Fruit fly (Drosophila melanogaster) whole organism, embryonic: ENCODE results near the gene RfC3.
A peak's percentile ranks its signal among the peaks of the same experiment; 100 is the strongest.

Source experiments
- ATbp ChIP-seq: fragments of 200-800 bp; sonication (Bioruptor generic); optimal IDR thresholded peaks from 2 replicates; lab custom pipeline; 2017; ENCODE audit warnings: missing biosample characterization, mild to moderate bottlenecking, missing genetic modification characterization, missing genetic modification reagents
- Ada2b ChIP-seq: fragments of 200-800 bp; sonication (Bioruptor generic); IDR thresholded peaks from 2 replicates; pipeline ENCODE4 v1.3.6; 2022; ENCODE audit warnings: missing biosample characterization, missing genetic modification characterization
- CG11696 ChIP-seq: fragments of 200-800 bp; sonication (Bioruptor generic); IDR thresholded peaks from 2 replicates; pipeline ENCODE4 v1.3.6; 2022; ENCODE audit warnings: missing biosample characterization, missing genetic modification characterization
- CG12071 ChIP-seq: fragments of 200-800 bp; sonication (Bioruptor generic); optimal IDR thresholded peaks from 3 replicates; lab custom pipeline; 2018; ENCODE audit warnings: missing biosample characterization, mild to moderate bottlenecking, missing genetic modification characterization
- CG12391 ChIP-seq: fragments of 200-800 bp; sonication (Bioruptor generic); optimal IDR thresholded peaks from 3 replicates; lab custom pipeline; 2018; ENCODE audit warnings: missing biosample characterization, mild to moderate bottlenecking, missing genetic modification characterization, moderate library complexity
- CG12659 ChIP-seq: fragments of 200-800 bp; sonication (Bioruptor generic); optimal IDR thresholded peaks from 3 replicates; lab custom pipeline; 2017; ENCODE audit warnings: mild to moderate bottlenecking, missing biosample characterization, missing genetic modification reagents, missing genetic modification characterization
- CG13123 ChIP-seq: fragments of 200-800 bp; sonication (Bioruptor generic); optimal IDR thresholded peaks from 2 replicates; lab custom pipeline; 2016; ENCODE audit warnings: missing biosample characterization, missing genetic modification characterization
- CG14710 ChIP-seq: fragments of 200-800 bp; sonication (Bioruptor generic); optimal IDR thresholded peaks from 3 replicates; lab custom pipeline; 2019; ENCODE audit warnings: missing biosample characterization, mild to moderate bottlenecking, missing genetic modification characterization, moderate library complexity
- CG15479 ChIP-seq: fragments of 200-800 bp; sonication (Bioruptor generic); optimal IDR thresholded peaks from 3 replicates; lab custom pipeline; 2019; ENCODE audit warnings: missing biosample characterization, mild to moderate bottlenecking, missing genetic modification characterization, moderate library complexity
- CG15514 ChIP-seq: fragments of 200-800 bp; sonication (Bioruptor generic); optimal IDR thresholded peaks from 3 replicates; lab custom pipeline; 2017; ENCODE audit warnings: missing biosample characterization, missing genetic modification characterization, mild to moderate bottlenecking, moderate library complexity, missing genetic modification reagents
- CG17186 ChIP-seq: fragments of 200-800 bp; sonication (Bioruptor generic); optimal IDR thresholded peaks from 3 replicates; lab custom pipeline; 2017; ENCODE audit warnings: missing biosample characterization, missing genetic modification reagents, missing genetic modification characterization
- CG17328 ChIP-seq: fragments of 200-800 bp; sonication (Bioruptor generic); IDR thresholded peaks from 2 replicates; pipeline ENCODE4 v1.3.6; 2022; ENCODE audit warnings: missing biosample characterization, missing genetic modification characterization
- CG18262 ChIP-seq: fragments of 200-800 bp; optimal IDR thresholded peaks from 3 replicates; lab custom pipeline; 2019; ENCODE audit warnings: missing biosample characterization, mild to moderate bottlenecking, missing genetic modification characterization, moderate library complexity
- CG2116 ChIP-seq: fragments of 200-800 bp; sonication (Bioruptor generic); optimal IDR thresholded peaks from 3 replicates; lab custom pipeline; 2018; ENCODE audit warnings: missing biosample characterization, mild to moderate bottlenecking, missing genetic modification characterization
- CG2202 ChIP-seq: fragments of 200-800 bp; sonication (Bioruptor generic); optimal IDR thresholded peaks from 2 replicates; lab custom pipeline; 2018; ENCODE audit warnings: missing biosample characterization, mild to moderate bottlenecking, missing genetic modification characterization
- CG30020 ChIP-seq: fragments of 200-800 bp; optimal IDR thresholded peaks from 2 replicates; lab custom pipeline; 2019; ENCODE audit warnings: missing biosample characterization, mild to moderate bottlenecking, missing genetic modification characterization, moderate library complexity
- CG3065 ChIP-seq: fragments of 200-800 bp; sonication (Bioruptor generic); optimal IDR thresholded peaks from 2 replicates; lab custom pipeline; 2016; ENCODE audit warnings: missing biosample characterization, missing genetic modification characterization
- CG31388 ChIP-seq: fragments of 200-800 bp; sonication (Bioruptor generic); optimal IDR thresholded peaks from 2 replicates; lab custom pipeline; 2016; ENCODE audit warnings: missing biosample characterization, missing genetic modification characterization
- CG31441 ChIP-seq: fragments of 200-800 bp; sonication (Bioruptor generic); IDR thresholded peaks from 2 replicates; pipeline ENCODE4 v1.3.6; 2022; ENCODE audit warnings: missing biosample characterization, missing genetic modification characterization
- CG34422 ChIP-seq: fragments of 200-800 bp; sonication (Bioruptor generic); IDR thresholded peaks from 3 replicates; pipeline ENCODE4 v1.3.6; 2022; ENCODE audit warnings: missing biosample characterization, missing genetic modification characterization
- CG43689 ChIP-seq: fragments of 200-800 bp; sonication (Bioruptor generic); IDR thresholded peaks from 2 replicates; pipeline ENCODE4 v1.3.6; 2022; ENCODE audit warnings: missing biosample characterization, missing genetic modification characterization
- CG4854 ChIP-seq: fragments of 200-800 bp; sonication (Bioruptor generic); optimal IDR thresholded peaks from 2 replicates; lab custom pipeline; 2016; ENCODE audit warnings: missing biosample characterization, missing genetic modification characterization, inconsistent platforms
- CG5180 ChIP-seq: fragments of 200-800 bp; sonication (Bioruptor generic); optimal IDR thresholded peaks from 3 replicates; lab custom pipeline; 2017; ENCODE audit warnings: missing biosample characterization, missing genetic modification characterization, mild to moderate bottlenecking, moderate library complexity, missing genetic modification reagents
- CG6254 ChIP-seq: fragments of 200-800 bp; sonication (Bioruptor generic); optimal IDR thresholded peaks from 3 replicates; lab custom pipeline; 2017; ENCODE audit warnings: mild to moderate bottlenecking, missing biosample characterization, missing genetic modification reagents, missing genetic modification characterization
- CoRest ChIP-seq: fragments of 200-800 bp; sonication (Bioruptor generic); optimal IDR thresholded peaks from 3 replicates; lab custom pipeline; 2018; ENCODE audit warnings: missing biosample characterization, mild to moderate bottlenecking, missing genetic modification characterization, moderate library complexity
- Dref ChIP-seq: fragments of 200-800 bp; sonication (Bioruptor generic); IDR thresholded peaks from 2 replicates; pipeline ENCODE4 v1.3.6; 2022; ENCODE audit warnings: missing biosample characterization, missing genetic modification characterization
- E2f2 ChIP-seq: fragments of 200-800 bp; sonication (Bioruptor generic); IDR thresholded peaks from 2 replicates; pipeline ENCODE4 v1.3.6; 2022; ENCODE audit warnings: missing biosample characterization, missing genetic modification characterization
- Ets65A ChIP-seq: fragments of 200-800 bp; sonication (Bioruptor generic); peaks from one replicate; lab custom pipeline; 2016; ENCODE audit warnings: missing biosample characterization, missing genetic modification characterization
- GATAe ChIP-seq: fragments of 200-800 bp; sonication (Bioruptor generic); conservative IDR thresholded peaks from 2 replicates; pipeline ENCODE4 v1.3.6; 2022; ENCODE audit warnings: missing biosample characterization, missing genetic modification characterization
- Hmx ChIP-seq: fragments of 200-800 bp; sonication (Bioruptor generic); optimal IDR thresholded peaks from 2 replicates; lab custom pipeline; 2016; ENCODE audit warnings: missing biosample characterization, missing genetic modification characterization
- Nf-YC ChIP-seq: fragments of 200-800 bp; optimal IDR thresholded peaks from 3 replicates; lab custom pipeline; 2019; ENCODE audit warnings: missing biosample characterization, mild to moderate bottlenecking, missing genetic modification characterization, moderate library complexity
- Oaz ChIP-seq: fragments of 200-800 bp; sonication (Bioruptor generic); IDR thresholded peaks from 2 replicates; pipeline ENCODE4 v1.3.6; 2022; ENCODE audit warnings: missing biosample characterization, missing genetic modification characterization
- TFAM ChIP-seq: fragments of 200-800 bp; sonication (Bioruptor generic); optimal IDR thresholded peaks from 2 replicates; lab custom pipeline; 2017; ENCODE audit warnings: missing biosample characterization, missing genetic modification characterization, inconsistent platforms
- Xrp1 ChIP-seq: fragments of 200-800 bp; sonication (Bioruptor generic); IDR thresholded peaks from 2 replicates; pipeline ENCODE4 v1.3.6; 2022; ENCODE audit warnings: missing biosample characterization, missing genetic modification characterization
- chif ChIP-seq, 2 experiments: fragments of 200-800 bp; sonication (Bioruptor generic); optimal IDR thresholded peaks; 3 replicates each; lab custom pipeline; 2016; ENCODE audit warnings: missing biosample characterization in 2 of 2, missing genetic modification characterization in 2 of 2
- chm ChIP-seq: fragments of 200-800 bp; sonication (Bioruptor generic); IDR thresholded peaks from 2 replicates; pipeline ENCODE4 v1.3.6; 2022; ENCODE audit warnings: missing biosample characterization, missing genetic modification characterization
- corto ChIP-seq: fragments of 200-800 bp; sonication (Bioruptor generic); optimal IDR thresholded peaks from 2 replicates; lab custom pipeline; 2016; ENCODE audit warnings: missing biosample characterization, mild to moderate bottlenecking, missing genetic modification characterization, moderate library complexity
- crc ChIP-seq: fragments of 200-800 bp; sonication (Bioruptor generic); optimal IDR thresholded peaks from 2 replicates; lab custom pipeline; 2016; ENCODE audit warnings: missing biosample characterization, missing genetic modification characterization
- disco-r ChIP-seq: fragments of 200-800 bp; sonication (Bioruptor generic); optimal IDR thresholded peaks from 2 replicates; lab custom pipeline; 2016; ENCODE audit warnings: missing biosample characterization, missing genetic modification characterization
- esg ChIP-seq: fragments of 200-800 bp; sonication (Bioruptor generic); conservative IDR thresholded peaks from 2 replicates; pipeline ENCODE4 v1.3.6; 2022; ENCODE audit warnings: missing biosample characterization, missing genetic modification characterization
- gfzf ChIP-seq: fragments of 200-800 bp; sonication (Bioruptor generic); optimal IDR thresholded peaks from 2 replicates; lab custom pipeline; 2016; ENCODE audit warnings: missing biosample characterization, mild to moderate bottlenecking, missing genetic modification characterization, moderate library complexity
- gro ChIP-seq: fragments of 200-800 bp; sonication (Bioruptor generic); optimal IDR thresholded peaks from 2 replicates; lab custom pipeline; 2016; ENCODE audit warnings: missing biosample characterization, missing genetic modification characterization
- gsb ChIP-seq: fragments of 200-800 bp; sonication (Bioruptor generic); IDR thresholded peaks from 2 replicates; pipeline ENCODE4 v1.3.6; 2022; ENCODE audit warnings: missing biosample characterization, missing genetic modification characterization
- lbe ChIP-seq: fragments of 200-800 bp; sonication (Bioruptor generic); optimal IDR thresholded peaks from 2 replicates; lab custom pipeline; 2016; ENCODE audit warnings: missing biosample characterization, mild to moderate bottlenecking, missing genetic modification characterization
- lmd ChIP-seq: fragments of 200-800 bp; sonication (Bioruptor generic); IDR thresholded peaks from 2 replicates; pipeline ENCODE4 v1.3.6; 2022; ENCODE audit warnings: missing biosample characterization, missing genetic modification characterization
- pnt ChIP-seq: fragments of 200-800 bp; sonication (Bioruptor generic); optimal IDR thresholded peaks from 3 replicates; lab custom pipeline; 2016; ENCODE audit warnings: missing biosample characterization, missing genetic modification characterization
- row ChIP-seq: fragments of 200-800 bp; sonication (Bioruptor generic); IDR thresholded peaks from 3 replicates; pipeline ENCODE4 v1.3.6; 2022; ENCODE audit warnings: missing biosample characterization, missing genetic modification characterization
- sim ChIP-seq: fragments of 200-800 bp; sonication (Bioruptor generic); IDR thresholded peaks from 2 replicates; pipeline ENCODE4 v1.3.6; 2022; ENCODE audit warnings: missing biosample characterization, missing genetic modification characterization
- trem ChIP-seq: fragments of 200-800 bp; optimal IDR thresholded peaks from 3 replicates; lab custom pipeline; 2019; ENCODE audit warnings: missing biosample characterization, mild to moderate bottlenecking, missing genetic modification characterization, moderate library complexity
- zf30C ChIP-seq: fragments of 200-800 bp; sonication (Bioruptor generic); optimal IDR thresholded peaks from 3 replicates; lab custom pipeline; 2018; ENCODE audit warnings: missing biosample characterization, mild to moderate bottlenecking, missing genetic modification characterization

Gene RfC3

dm6 chr2L:10422643-10423606, 3.9 kb downstream of the RfC3 start, which contains the start of the genes pie and Wdfy2 (continued):
- TF ChIP-seq CG4854, result no peak
- TF ChIP-seq ATbp, result no peak
- TF ChIP-seq gsb, result no peak
- no peak for TF ChIP-seq GATAe
- no peak for TF ChIP-seq lmd (GFP tag; lab: Robert Waterston, UW)
- TF ChIP-seq row (GFP tag; lab: Robert Waterston, UW), result peak; percentile 77
- no peak for TF ChIP-seq CG12071 (GFP tag; lab: Kevin White, UChicago)
- peak; percentile 22 for TF ChIP-seq CG15514
- no peak for TF ChIP-seq Xrp1 (GFP tag; lab: Robert Waterston, UW)
- TF ChIP-seq CG14710 (tag; lab: Kevin White, UChicago), result peak; percentile 39
- TF ChIP-seq zf30C (GFP tag; lab: Kevin White, UChicago), result no peak
- TF ChIP-seq gro (GFP tag; lab: Kevin White, UChicago), result no peak
- TF ChIP-seq CG30020, result peak; percentile 97
- peak; percentile 4 for TF ChIP-seq trem
- TF ChIP-seq gfzf (GFP tag; lab: Kevin White, UChicago), result peak; percentile 26
- TF ChIP-seq CG17328, result no peak
- TF ChIP-seq CoRest (tag; lab: Kevin White, UChicago), result peak; percentile 28
- no peak for TF ChIP-seq CG43689
- no peak for TF ChIP-seq CG17186 (GFP tag; lab: Kevin White, UChicago)
- no peak for TF ChIP-seq CG2202 (tag; lab: Kevin White, UChicago)
- TF ChIP-seq CG18262 (tag; lab: Kevin White, UChicago), result peak; percentile 31
- TF ChIP-seq TFAM (GFP tag; lab: Kevin White, UChicago), result no peak
- peak; percentile 79 for TF ChIP-seq E2f2
- no peak for TF ChIP-seq CG6254
- TF ChIP-seq Ada2b (GFP tag; lab: Robert Waterston, UW), result no peak
- no peak for TF ChIP-seq disco-r
- no peak for TF ChIP-seq lbe
- peak; percentile 77 for TF ChIP-seq CG2116 (GFP tag; lab: Kevin White, UChicago)
- TF ChIP-seq CG12659 (GFP tag; lab: Kevin White, UChicago), result peak; percentile 36
- TF ChIP-seq CG11696, result no peak
- TF ChIP-seq Ets65A (GFP tag; lab: Kevin White, UChicago), result no peak
- TF ChIP-seq chm (GFP tag; lab: Robert Waterston, UW), result no peak
- TF ChIP-seq CG31441, result no peak
- TF ChIP-seq sim (GFP tag; lab: Robert Waterston, UW), result no peak
- TF ChIP-seq CG31388 (GFP tag; lab: Kevin White, UChicago), result no peak
- no peak for TF ChIP-seq esg (GFP tag; lab: Robert Waterston, UW)
- no peak for TF ChIP-seq CG15479 (GFP tag; lab: Kevin White, UChicago)
- TF ChIP-seq CG5180 (GFP tag; lab: Kevin White, UChicago), result no peak
- TF ChIP-seq Oaz (GFP tag; lab: Robert Waterston, UW), result no peak
- no peak for TF ChIP-seq pnt
- no peak for TF ChIP-seq CG13123 (GFP tag; lab: Kevin White, UChicago)
- peak; percentile 47 for TF ChIP-seq Dref (GFP tag; lab: Robert Waterston, UW)
- TF ChIP-seq Nf-YC (tag; lab: Kevin White, UChicago), result peak; percentile 1
- TF ChIP-seq corto (GFP tag; lab: Kevin White, UChicago), result no peak
- no peak for TF ChIP-seq chif (GFP tag; optimal IDR thresholded peaks at IDR 0.05; lab: Kevin White, UChicago)
- TF ChIP-seq crc (GFP tag; lab: Kevin White, UChicago), result no peak
- peak; percentile 9 for TF ChIP-seq CG12391 (tag; lab: Kevin White, UChicago)
- no peak for TF ChIP-seq Hmx (GFP tag; lab: Kevin White, UChicago)
- TF ChIP-seq CG3065 (GFP tag; lab: Kevin White, UChicago), result no peak
- TF ChIP-seq CG34422 (GFP tag; lab: Robert Waterston, UW), result no peak; the same call in 2 of the 3 replicates
